Fruit fly (Drosophila melanogaster) whole organism, embryonic: Measurements from ENCODE around the gene aop.

Source experiments
- B-H2 ChIP-seq: fragments of 200-800 bp; sonication (Bioruptor generic); optimal IDR thresholded peaks from 2 replicates; lab custom pipeline; 2018; ENCODE audit warnings: missing biosample characterization, mild to moderate bottlenecking, missing genetic modification characterization
- Bgb ChIP-seq: fragments of 200-800 bp; sonication (Bioruptor generic); IDR thresholded peaks from 2 replicates; pipeline ENCODE4 v1.3.6; 2022; ENCODE audit warnings: missing biosample characterization, missing genetic modification characterization; ENCODE audit not compliant: partially characterized antibody
- CG10654 ChIP-seq: fragments of 200-800 bp; sonication (Bioruptor generic); optimal IDR thresholded peaks from 2 replicates; lab custom pipeline; 2016; ENCODE audit warnings: missing biosample characterization, missing genetic modification characterization
- CG11696 ChIP-seq: fragments of 200-800 bp; sonication (Bioruptor generic); IDR thresholded peaks from 2 replicates; pipeline ENCODE4 v1.3.6; 2022; ENCODE audit warnings: missing biosample characterization, missing genetic modification characterization
- CG12219 ChIP-seq: fragments of 200-800 bp; sonication (Bioruptor generic); optimal IDR thresholded peaks from 3 replicates; lab custom pipeline; 2018; ENCODE audit warnings: missing biosample characterization, mild to moderate bottlenecking, missing genetic modification characterization
- CG1233 ChIP-seq: fragments of 200-800 bp; sonication (Bioruptor generic); optimal IDR thresholded peaks from 4 replicates; lab custom pipeline; 2018; ENCODE audit warnings: missing biosample characterization, mild to moderate bottlenecking, missing genetic modification characterization
- CG13424 ChIP-seq: fragments of 200-800 bp; sonication (Bioruptor generic); optimal IDR thresholded peaks from 2 replicates; lab custom pipeline; 2019; ENCODE audit warnings: missing biosample characterization, mild to moderate bottlenecking, missing genetic modification characterization, moderate library complexity
- CG17186 ChIP-seq: fragments of 200-800 bp; sonication (Bioruptor generic); optimal IDR thresholded peaks from 3 replicates; lab custom pipeline; 2017; ENCODE audit warnings: missing biosample characterization, missing genetic modification reagents, missing genetic modification characterization
- CG17361 ChIP-seq: fragments of 200-800 bp; sonication (Bioruptor generic); IDR thresholded peaks from 3 replicates; pipeline ENCODE4 v1.3.6; 2022; ENCODE audit warnings: missing biosample characterization, missing genetic modification characterization
- CG17385 ChIP-seq: fragments of 200-800 bp; sonication (Bioruptor generic); optimal IDR thresholded peaks from 3 replicates; lab custom pipeline; 2018; ENCODE audit warnings: missing biosample characterization, mild to moderate bottlenecking, missing genetic modification characterization
- CG17612 ChIP-seq: fragments of 200-800 bp; sonication (Bioruptor generic); IDR thresholded peaks from 2 replicates; pipeline ENCODE4 v1.3.6; 2022; ENCODE audit warnings: missing biosample characterization, missing genetic modification characterization
- CG17802 ChIP-seq: fragments of 200-800 bp; sonication (Bioruptor generic); optimal IDR thresholded peaks from 2 replicates; lab custom pipeline; 2018; ENCODE audit warnings: missing biosample characterization, mild to moderate bottlenecking, missing genetic modification characterization, moderate library complexity
- CG1832 ChIP-seq: fragments of 200-800 bp; sonication (Bioruptor generic); optimal IDR thresholded peaks from 2 replicates; lab custom pipeline; 2017; ENCODE audit warnings: missing biosample characterization, mild to moderate bottlenecking, missing genetic modification characterization, inconsistent platforms
- CG2889 ChIP-seq: fragments of 200-800 bp; sonication (Bioruptor generic); IDR thresholded peaks from 3 replicates; pipeline ENCODE4 v1.3.6; 2022; ENCODE audit warnings: missing biosample characterization, missing genetic modification characterization
- CG31224 ChIP-seq: fragments of 200-800 bp; sonication (Bioruptor generic); IDR thresholded peaks from 2 replicates; pipeline ENCODE4 v1.3.6; 2022; ENCODE audit warnings: missing biosample characterization, missing genetic modification characterization
- CG43689 ChIP-seq: fragments of 200-800 bp; sonication (Bioruptor generic); IDR thresholded peaks from 2 replicates; pipeline ENCODE4 v1.3.6; 2022; ENCODE audit warnings: missing biosample characterization, missing genetic modification characterization
- CG6854 ChIP-seq: fragments of 200-800 bp; sonication (Bioruptor generic); optimal IDR thresholded peaks from 3 replicates; lab custom pipeline; 2017; ENCODE audit warnings: missing biosample characterization, mild to moderate bottlenecking, missing genetic modification characterization
- CG7372 ChIP-seq: fragments of 200-800 bp; sonication (Bioruptor generic); IDR thresholded peaks from 2 replicates; pipeline ENCODE4 v1.3.6; 2022; ENCODE audit warnings: missing biosample characterization, missing genetic modification characterization
- CG9437 ChIP-seq: fragments of 200-800 bp; sonication (Bioruptor generic); optimal IDR thresholded peaks from 2 replicates; lab custom pipeline; 2018; ENCODE audit warnings: missing biosample characterization, mild to moderate bottlenecking, missing genetic modification characterization
- Ets97D ChIP-seq: fragments of 200-800 bp; sonication (Bioruptor generic); optimal IDR thresholded peaks from 3 replicates; lab custom pipeline; 2016; ENCODE audit warnings: missing biosample characterization, missing genetic modification characterization
- Fer2 ChIP-seq: fragments of 200-800 bp; sonication (Bioruptor generic); optimal IDR thresholded peaks from 2 replicates; lab custom pipeline; 2018; ENCODE audit warnings: missing biosample characterization, mild to moderate bottlenecking, missing genetic modification characterization, moderate library complexity
- H2.0 ChIP-seq: fragments of 200-800 bp; sonication (Bioruptor generic); IDR thresholded peaks from 2 replicates; pipeline ENCODE4 v1.3.6; 2022; ENCODE audit warnings: missing biosample characterization, missing genetic modification characterization
- HLHmδ ChIP-seq: fragments of 200-800 bp; sonication (Bioruptor generic); optimal IDR thresholded peaks from 2 replicates; lab custom pipeline; 2018; ENCODE audit warnings: missing biosample characterization, mild to moderate bottlenecking, missing genetic modification characterization, moderate library complexity
- Hey ChIP-seq: fragments of 200-800 bp; sonication (Bioruptor generic); optimal IDR thresholded peaks from 3 replicates; lab custom pipeline; 2018; ENCODE audit warnings: missing biosample characterization, mild to moderate bottlenecking, missing genetic modification characterization
- HmgD ChIP-seq: fragments of 200-800 bp; sonication (Bioruptor generic); optimal IDR thresholded peaks from 3 replicates; lab custom pipeline; 2016; ENCODE audit warnings: missing biosample characterization, missing genetic modification characterization
- Hmr ChIP-seq: fragments of 200-800 bp; sonication (Bioruptor generic); optimal IDR thresholded peaks from 3 replicates; lab custom pipeline; 2017; ENCODE audit warnings: mild to moderate bottlenecking, missing biosample characterization, missing genetic modification reagents, missing genetic modification characterization
- Meics ChIP-seq: fragments of 200-800 bp; sonication (Bioruptor generic); optimal IDR thresholded peaks from 2 replicates; lab custom pipeline; 2017; ENCODE audit warnings: missing biosample characterization, mild to moderate bottlenecking, missing genetic modification characterization
- NK7.1 ChIP-seq: fragments of 200-800 bp; sonication (Bioruptor generic); optimal IDR thresholded peaks from 3 replicates; lab custom pipeline; 2016; ENCODE audit warnings: missing biosample characterization, missing genetic modification characterization
- Trl ChIP-seq, 3 experiments: fragments of >200 bp in 2 of 3; fragments of 200-800 bp in 1 of 3; sonication (Bioruptor generic) in 1 of 3; optimal IDR thresholded peaks; 2 replicates in 1 of 3; 3 replicates in 2 of 3; lab custom pipeline; 2016 to 2017; ENCODE audit warnings: missing biosample characterization in 1 of 3, missing genetic modification characterization in 1 of 3
- Xbp1 ChIP-seq: fragments of 200-800 bp; sonication (Bioruptor generic); optimal IDR thresholded peaks from 3 replicates; lab custom pipeline; 2016; ENCODE audit warnings: missing biosample characterization, mild to moderate bottlenecking, missing genetic modification characterization
- al ChIP-seq: fragments of 200-800 bp; sonication (Bioruptor generic); IDR thresholded peaks from 2 replicates; pipeline ENCODE4 v1.3.6; 2022; ENCODE audit warnings: missing biosample characterization, missing genetic modification characterization
- ap ChIP-seq: fragments of 200-800 bp; sonication (Bioruptor generic); IDR thresholded peaks from 2 replicates; pipeline ENCODE4 v1.3.6; 2022; ENCODE audit warnings: missing biosample characterization, missing genetic modification characterization
- cad ChIP-seq: fragments of >200 bp; optimal IDR thresholded peaks from 2 replicates; lab custom pipeline; 2017; ENCODE audit warnings: missing biosample characterization, missing genetic modification characterization
- chn ChIP-seq: fragments of 200-800 bp; sonication (Bioruptor generic); optimal IDR thresholded peaks from 2 replicates; lab custom pipeline; 2016; ENCODE audit warnings: missing biosample characterization, missing genetic modification characterization
- croc ChIP-seq: fragments of 200-800 bp; sonication (Bioruptor generic); conservative IDR thresholded peaks from 3 replicates; pipeline ENCODE4 v1.3.6; 2022; ENCODE audit warnings: missing biosample characterization, missing genetic modification characterization
- disco-r ChIP-seq: fragments of 200-800 bp; sonication (Bioruptor generic); optimal IDR thresholded peaks from 2 replicates; lab custom pipeline; 2016; ENCODE audit warnings: missing biosample characterization, missing genetic modification characterization
- fd64A ChIP-seq: fragments of 200-800 bp; sonication (Bioruptor generic); optimal IDR thresholded peaks from 3 replicates; lab custom pipeline; 2018; ENCODE audit warnings: missing biosample characterization, mild to moderate bottlenecking, missing genetic modification characterization
- gce ChIP-seq: fragments of 200-800 bp; sonication (Bioruptor generic); IDR thresholded peaks from 3 replicates; pipeline ENCODE4 v1.3.6; 2022; ENCODE audit warnings: missing biosample characterization, missing genetic modification characterization
- gcm ChIP-seq: fragments of 200-800 bp; sonication (Bioruptor generic); optimal IDR thresholded peaks from 2 replicates; lab custom pipeline; 2019; ENCODE audit warnings: missing biosample characterization, mild to moderate bottlenecking, missing genetic modification characterization, moderate library complexity
- her ChIP-seq: fragments of 200-800 bp; sonication (Bioruptor generic); optimal IDR thresholded peaks from 2 replicates; lab custom pipeline; 2016; ENCODE audit warnings: missing biosample characterization, missing genetic modification characterization
- nerfin-2 ChIP-seq: fragments of 200-800 bp; sonication (Bioruptor generic); IDR thresholded peaks from 2 replicates; pipeline ENCODE4 v1.3.6; 2022; ENCODE audit warnings: missing biosample characterization, missing genetic modification characterization; ENCODE audit not compliant: partially characterized antibody
- nmo ChIP-seq: fragments of 200-800 bp; sonication (Bioruptor generic); optimal IDR thresholded peaks from 2 replicates; lab custom pipeline; 2018; ENCODE audit warnings: missing biosample characterization, mild to moderate bottlenecking, missing genetic modification characterization, moderate library complexity
- peb ChIP-seq: fragments of 200-800 bp; sonication (Bioruptor generic); IDR thresholded peaks from 2 replicates; pipeline ENCODE4 v1.3.6; 2022; ENCODE audit warnings: missing biosample characterization, missing genetic modification characterization
- shn ChIP-seq: fragments of 200-800 bp; sonication (Bioruptor generic); optimal IDR thresholded peaks from 3 replicates; lab custom pipeline; 2016; ENCODE audit warnings: missing biosample characterization, missing genetic modification characterization
- sim ChIP-seq: fragments of 200-800 bp; sonication (Bioruptor generic); IDR thresholded peaks from 2 replicates; pipeline ENCODE4 v1.3.6; 2022; ENCODE audit warnings: missing biosample characterization, missing genetic modification characterization
- sisA ChIP-seq: fragments of 200-800 bp; sonication (Bioruptor generic); IDR thresholded peaks from 2 replicates; pipeline ENCODE4 v1.3.6; 2022; ENCODE audit warnings: missing biosample characterization, missing genetic modification characterization
- stwl ChIP-seq: fragments of 200-800 bp; sonication (Bioruptor generic); optimal IDR thresholded peaks from 3 replicates; lab custom pipeline; 2018; ENCODE audit warnings: missing biosample characterization, mild to moderate bottlenecking, missing genetic modification characterization, moderate library complexity
- tap ChIP-seq: fragments of 200-800 bp; optimal IDR thresholded peaks from 3 replicates; lab custom pipeline; 2019; ENCODE audit warnings: missing biosample characterization, mild to moderate bottlenecking, missing genetic modification characterization, moderate library complexity
- toy ChIP-seq: fragments of 200-800 bp; sonication (Bioruptor generic); IDR thresholded peaks from 2 replicates; pipeline ENCODE4 v1.3.6; 2022; ENCODE audit warnings: missing biosample characterization, missing genetic modification characterization
- zf30C ChIP-seq: fragments of 200-800 bp; sonication (Bioruptor generic); optimal IDR thresholded peaks from 3 replicates; lab custom pipeline; 2018; ENCODE audit warnings: missing biosample characterization, mild to moderate bottlenecking, missing genetic modification characterization
- zfh2 ChIP-seq: fragments of 200-800 bp; sonication (Bioruptor generic); optimal IDR thresholded peaks from 2 replicates; lab custom pipeline; 2016; ENCODE audit warnings: missing biosample characterization, missing genetic modification characterization

aop gene

DNA sequence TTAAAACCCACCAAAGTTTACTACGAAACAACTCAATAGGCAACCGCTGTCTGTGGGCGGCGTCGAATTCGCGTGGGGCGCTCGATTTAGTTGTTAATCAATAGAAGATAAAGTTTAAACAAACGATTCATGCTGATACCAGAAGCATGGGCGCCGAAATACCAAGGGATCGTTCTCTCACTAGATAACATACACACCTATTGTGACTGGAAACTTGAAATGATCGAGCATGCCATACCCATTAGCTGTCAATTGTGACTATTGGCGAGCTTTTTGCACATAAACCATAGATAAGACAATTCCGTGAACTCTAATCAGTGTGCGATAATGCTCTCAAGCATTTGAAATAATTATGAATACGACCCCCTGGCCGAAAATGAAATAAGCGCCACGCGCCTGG is 812 bp upstream of the aop start (continued):
- TF ChIP-seq CG1832 (GFP tag; lab: Kevin White, UChicago) (no peak), CG6854 (no peak), zf30C (GFP tag; lab: Kevin White, UChicago) (no peak), gce (GFP tag; lab: Robert Waterston, UW) (no peak), peb (GFP tag; lab: Robert Waterston, UW) (peak; percentile 46; the same call in 1 of the 2 replicates), chn (GFP tag; lab: Kevin White, UChicago) (peak; percentile 74), CG9437 (GFP tag; lab: Kevin White, UChicago) (peak; percentile 33), CG17361 (GFP tag; lab: Robert Waterston, UW) (peak; percentile 17; the same call in 1 of the 3 replicates), gcm (GFP tag; lab: Kevin White, UChicago) (peak; percentile 18), nmo (GFP tag; lab: Kevin White, UChicago) (peak; percentile 83), CG10654 (GFP tag; lab: Kevin White, UChicago) (peak; percentile 51), CG17385 (GFP tag; lab: Kevin White, UChicago) (peak; percentile 54), CG17612 (GFP tag; lab: Robert Waterston, UW) (peak; percentile 62), CG31224 (GFP tag; lab: Robert Waterston, UW) (peak; percentile 75), ap (GFP tag; lab: Robert Waterston, UW) (no peak), her (peak; percentile 80), toy (GFP tag; lab: Robert Waterston, UW) (0 out of 2 replicates have a peak, but pooled peaks have one; percentile 44), Meics (peak; percentile 80), CG43689 (GFP tag; lab: Robert Waterston, UW) (peak; percentile 15; the same call in 1 of the 2 replicates), cad (GFP tag; lab: Kevin White, UChicago) (no peak), Hmr (GFP tag; lab: Kevin White, UChicago) (peak; percentile 79), nerfin-2 (no peak), al (peak; percentile 88), shn (GFP tag; lab: Kevin White, UChicago) (peak; percentile 86), H2.0 (GFP tag; lab: Robert Waterston, UW) (peak; percentile 54; the same call in 1 of the 2 replicates), HLHmδ (GFP tag; lab: Kevin White, UChicago) (no peak), disco-r (GFP tag; lab: Kevin White, UChicago) (peak; percentile 59), croc (GFP tag; lab: Robert Waterston, UW) (peak; percentile 21; the same call in 1 of the 3 replicates), Fer2 (tag; lab: Kevin White, UChicago) (peak; percentile 20), CG1233 (peak; percentile 68), CG7372 (GFP tag; lab: Robert Waterston, UW) (peak; percentile 52; the same call in 1 of the 2 replicates), NK7.1 (GFP tag; lab: Kevin White, UChicago) (peak; percentile 35), Xbp1 (peak; percentile 82), stwl (no peak), zfh2 (peak; percentile 83), sim (no peak), tap (tag; lab: Kevin White, UChicago) (peak; percentile 74), CG11696 (GFP tag; lab: Robert Waterston, UW) (no peak; the same call in 1 of the 2 replicates), HmgD (peak; percentile 39), Ets97D (GFP tag; lab: Kevin White, UChicago) (peak; percentile 21), CG13424 (tag; lab: Kevin White, UChicago) (peak; percentile 80), Trl (optimal IDR thresholded peaks at IDR 0.05; lab: Kevin White, UChicago) (no peak), Trl (GFP tag; optimal IDR thresholded peaks at IDR 0.05; lab: Kevin White, UChicago) (peak; percentile 71), CG12219 (peak; percentile 71), CG17186 (GFP tag; lab: Kevin White, UChicago) (no peak), sisA (GFP tag; lab: Robert Waterston, UW) (peak; percentile 81), Hey (tag; lab: Kevin White, UChicago) (peak; percentile 85), B-H2 (no peak), Bgb (GFP tag; lab: Robert Waterston, UW) (no peak), fd64A (GFP tag; lab: Kevin White, UChicago) (no peak), CG2889 (GFP tag; lab: Robert Waterston, UW) (no peak), CG17802 (tag; lab: Kevin White, UChicago) (no peak)
